Fruit fly (Drosophila melanogaster): ENCODE results near the gene Nna1.

dm6 chrX:13758989-13759549 is 67.0 kb downstream of the Nna1 start, which contains the start of gene Yp3:
- no peak for TF ChIP-seq psq (optimal IDR thresholded peaks at IDR 0.05)
- TF ChIP-seq EcR (GFP tag; optimal IDR thresholded peaks at IDR 0.05): no peak
- no peak for TF ChIP-seq CG8478 (optimal IDR thresholded peaks at IDR 0.05)
- TF ChIP-seq usp (GFP tag; optimal IDR thresholded peaks at IDR 0.05): no peak
- no peak for TF ChIP-seq Dll (optimal IDR thresholded peaks at IDR 0.05)
